Fruit fly (Drosophila melanogaster) whole organism, wandering third instar larva: ENCODE results near the gene Sbf.
A peak's percentile ranks its signal among the peaks of the same experiment; 100 is the strongest.

Experiments
- Abd-B ChIP-seq: fragments of >200 bp; optimal IDR thresholded peaks from 2 replicates; lab custom pipeline; 2017; ENCODE audit warnings: missing biosample characterization, missing genetic modification characterization
- CG32264 ChIP-seq: fragments of 200-800 bp; sonication (Bioruptor generic); optimal IDR thresholded peaks from 2 replicates; lab custom pipeline; 2016; ENCODE audit warnings: missing biosample characterization, missing genetic modification characterization
- CG9705 ChIP-seq: fragments of 200-800 bp; sonication (Bioruptor generic); optimal IDR thresholded peaks from 2 replicates; lab custom pipeline; 2018; ENCODE audit warnings: missing biosample characterization, mild to moderate bottlenecking, missing genetic modification characterization
- Dfd ChIP-seq: fragments of >200 bp; optimal IDR thresholded peaks from 2 replicates; lab custom pipeline; 2017; ENCODE audit warnings: missing biosample characterization, missing genetic modification characterization
- Dif ChIP-seq: fragments of 200-275, 200-300 bp; sonication (Bioruptor generic); optimal IDR thresholded peaks from 2 replicates; lab custom pipeline; 2018; ENCODE audit warnings: missing biosample characterization, missing genetic modification characterization; ENCODE audit not compliant: partially characterized antibody
- GATAd ChIP-seq: sonication (Bioruptor generic); optimal IDR thresholded peaks from 2 replicates; lab custom pipeline; 2016; ENCODE audit warnings: missing biosample characterization, missing genetic modification characterization
- HLH106 ChIP-seq: fragments of 200-800 bp; optimal IDR thresholded peaks from 3 replicates; lab custom pipeline; 2019; ENCODE audit warnings: missing biosample characterization, mild to moderate bottlenecking, missing genetic modification characterization, moderate library complexity
- Hnf4 ChIP-seq: fragments of 200-800 bp; sonication (Bioruptor generic); optimal IDR thresholded peaks from 2 replicates; lab custom pipeline; 2016; ENCODE audit warnings: missing biosample characterization, mild to moderate bottlenecking, missing genetic modification characterization
- Hr83 ChIP-seq: fragments of 200-300 bp; sonication (Bioruptor generic); optimal IDR thresholded peaks from 2 replicates; lab custom pipeline; 2016; ENCODE audit warnings: missing biosample characterization, mild to moderate bottlenecking, missing genetic modification characterization, moderate library complexity; ENCODE audit not compliant: poor library complexity, severe bottlenecking
- Myc ChIP-seq: fragments of >200 bp; optimal IDR thresholded peaks from 2 replicates; lab custom pipeline; 2017
- OdsH ChIP-seq: fragments of 200-800 bp; sonication (Bioruptor generic); optimal IDR thresholded peaks from 2 replicates; lab custom pipeline; 2016; ENCODE audit warnings: missing biosample characterization, mild to moderate bottlenecking, missing genetic modification characterization
- Rel ChIP-seq, 2 experiments: fragments of 200-800 bp; sonication (Bioruptor generic) in 1 of 2; optimal IDR thresholded peaks; 2 replicates in 1 of 2; 3 replicates in 1 of 2; lab custom pipeline; 2016 to 2019; ENCODE audit warnings: mild to moderate bottlenecking in 2 of 2, missing biosample characterization in 2 of 2, missing genetic modification characterization in 2 of 2, moderate library complexity in 1 of 2
- Sp1 ChIP-seq: fragments of 200-800 bp; sonication (Bioruptor generic); optimal IDR thresholded peaks from 3 replicates; lab custom pipeline; 2019; ENCODE audit warnings: missing biosample characterization, mild to moderate bottlenecking, missing genetic modification characterization, moderate library complexity
- Vsx2 ChIP-seq: fragments of 200-300, 225-300 bp; sonication (Bioruptor generic); optimal IDR thresholded peaks from 2 replicates; lab custom pipeline; 2018; ENCODE audit warnings: missing biosample characterization, missing genetic modification characterization; ENCODE audit not compliant: partially characterized antibody
- br ChIP-seq: fragments of 200-800 bp; sonication (Bioruptor generic); optimal IDR thresholded peaks from 2 replicates; lab custom pipeline; 2016; ENCODE audit warnings: missing biosample characterization, missing genetic modification characterization
- dl ChIP-seq, 2 experiments: fragments of 175-275, 200-275 bp in 1 of 2; fragments of 200-275 bp in 1 of 2; sonication (Bioruptor generic); optimal IDR thresholded peaks; lab custom pipeline; 2018; ENCODE audit warnings: mild to moderate bottlenecking in 2 of 2, missing biosample characterization in 2 of 2, missing genetic modification characterization in 2 of 2, moderate library complexity in 2 of 2; ENCODE audit not compliant: partially characterized antibody in 2 of 2, insufficient read depth in 1 of 2
- dmrt93B ChIP-seq: fragments of 200-800 bp; sonication (Bioruptor generic); optimal IDR thresholded peaks from 2 replicates; lab custom pipeline; 2018; ENCODE audit warnings: missing biosample characterization, mild to moderate bottlenecking, missing genetic modification characterization
- ey ChIP-seq: fragments of 200-800 bp; sonication (Bioruptor generic); optimal IDR thresholded peaks from 2 replicates; lab custom pipeline; 2016; ENCODE audit warnings: missing biosample characterization, missing genetic modification characterization
- foxo ChIP-seq, 2 experiments: fragments of 200-800 bp; sonication (Bioruptor generic); optimal IDR thresholded peaks; 2 replicates in 1 of 2; 3 replicates in 1 of 2; lab custom pipeline; 2016 to 2017; ENCODE audit warnings: missing biosample characterization in 2 of 2, missing genetic modification characterization in 2 of 2
- fru ChIP-seq: fragments of 200-800 bp; sonication (Bioruptor generic); optimal IDR thresholded peaks from 3 replicates; lab custom pipeline; 2016; ENCODE audit warnings: missing biosample characterization, mild to moderate bottlenecking, missing genetic modification characterization
- h ChIP-seq: fragments of 200-800 bp; sonication (Bioruptor generic); optimal IDR thresholded peaks from 3 replicates; lab custom pipeline; 2016; ENCODE audit warnings: missing biosample characterization, mild to moderate bottlenecking, missing genetic modification characterization
- lola ChIP-seq: fragments of >200 bp; optimal IDR thresholded peaks from 2 replicates; lab custom pipeline; 2017; ENCODE audit warnings: missing biosample characterization, missing genetic modification characterization
- pan ChIP-seq: fragments of >200 bp; optimal IDR thresholded peaks from 2 replicates; lab custom pipeline; 2017
- psq ChIP-seq: fragments of 200-800 bp; sonication (Bioruptor generic); optimal IDR thresholded peaks from 3 replicates; lab custom pipeline; 2017; ENCODE audit warnings: missing biosample characterization, mild to moderate bottlenecking, missing genetic modification characterization, moderate library complexity
- rgr ChIP-seq: fragments of 200-800 bp; sonication (Bioruptor generic); optimal IDR thresholded peaks from 3 replicates; lab custom pipeline; 2016; ENCODE audit warnings: missing biosample characterization, mild to moderate bottlenecking, missing genetic modification characterization
- sage ChIP-seq: fragments of 200-800 bp; sonication (Bioruptor generic); optimal IDR thresholded peaks from 2 replicates; lab custom pipeline; 2016; ENCODE audit warnings: missing biosample characterization, mild to moderate bottlenecking, missing genetic modification characterization
- sv ChIP-seq: fragments of 200-800 bp; sonication (Bioruptor generic); optimal IDR thresholded peaks from 3 replicates; lab custom pipeline; 2016; ENCODE audit warnings: missing biosample characterization, missing genetic modification characterization
- tai ChIP-seq: sonication (Bioruptor generic); optimal IDR thresholded peaks from 2 replicates; lab custom pipeline; 2016; ENCODE audit warnings: missing biosample characterization, missing genetic modification characterization
- usp ChIP-seq: fragments of >200 bp; optimal IDR thresholded peaks from 2 replicates; lab custom pipeline; 2017; ENCODE audit warnings: missing biosample characterization, missing genetic modification characterization
- woc ChIP-seq: sonication (Bioruptor generic); optimal IDR thresholded peaks from 2 replicates; lab custom pipeline; 2016; ENCODE audit warnings: missing biosample characterization, mild to moderate bottlenecking, missing genetic modification characterization

The Sbf gene

DNA sequence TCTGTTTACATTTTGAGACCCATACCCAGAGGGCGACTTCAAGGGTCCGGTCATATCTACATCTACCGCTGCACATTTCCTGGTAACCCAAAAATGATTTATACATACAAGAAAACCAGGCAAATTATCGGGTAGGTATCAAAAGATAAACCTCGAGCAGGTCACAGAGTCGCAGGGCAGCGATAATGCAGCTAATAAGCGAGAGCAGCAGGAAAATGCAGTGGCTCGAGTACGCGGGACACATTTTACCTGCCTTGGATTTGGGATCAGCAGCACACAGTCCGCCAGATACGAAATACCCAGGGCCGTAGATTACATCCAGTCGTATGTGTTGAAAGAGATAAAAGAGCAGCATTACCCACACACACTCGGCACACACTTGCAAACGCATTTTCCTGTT lies 21.5 kb downstream of the Sbf start:
- no peak for TF ChIP-seq Dfd (GFP tag; lab: Kevin White, UChicago)
- TF ChIP-seq, all 38 proteins: peak for 0

dm6 chr3R:11773999-11774397 lies 22.8 kb downstream of the Sbf start:
- TF ChIP-seq OdsH (peak; percentile 52), rgr (GFP tag; lab: Kevin White, UChicago) (peak; percentile 20), h (peak; percentile 39), pan (lab: Kevin White, UChicago) (no peak), Hnf4 (GFP tag; lab: Kevin White, UChicago) (peak; percentile 5), Hr83 (GFP tag; lab: Kevin White, UChicago) (no peak), sage (GFP tag; lab: Kevin White, UChicago) (no peak), dmrt93B (no peak), Dif (GFP tag; lab: Kevin White, UChicago) (no peak), HLH106 (tag; lab: Kevin White, UChicago) (peak; percentile 59), Sp1 (GFP tag; lab: Kevin White, UChicago) (peak; percentile 70), GATAd (GFP tag; lab: Kevin White, UChicago) (no peak), ey (GFP tag; lab: Kevin White, UChicago) (peak; percentile 42), fru (GFP tag; lab: Kevin White, UChicago) (peak; percentile 55), CG9705 (GFP tag; lab: Kevin White, UChicago) (no peak), Rel (GFP tag; optimal IDR thresholded peaks at IDR 0.05; lab: Kevin White, UChicago) (no peak), Rel (tag; optimal IDR thresholded peaks at IDR 0.05; lab: Kevin White, UChicago) (no peak), Myc (lab: Kevin White, UChicago) (no peak), usp (GFP tag; lab: Kevin White, UChicago) (no peak), foxo (GFP tag; optimal IDR thresholded peaks at IDR 0.05; lab: Kevin White, UChicago) (peak in 1 of 2 experiments; percentile 62), Abd-B (GFP tag; lab: Kevin White, UChicago) (no peak), lola (GFP tag; lab: Kevin White, UChicago) (no peak), CG32264 (GFP tag; lab: Kevin White, UChicago) (no peak), woc (peak; percentile 40)

DNA sequence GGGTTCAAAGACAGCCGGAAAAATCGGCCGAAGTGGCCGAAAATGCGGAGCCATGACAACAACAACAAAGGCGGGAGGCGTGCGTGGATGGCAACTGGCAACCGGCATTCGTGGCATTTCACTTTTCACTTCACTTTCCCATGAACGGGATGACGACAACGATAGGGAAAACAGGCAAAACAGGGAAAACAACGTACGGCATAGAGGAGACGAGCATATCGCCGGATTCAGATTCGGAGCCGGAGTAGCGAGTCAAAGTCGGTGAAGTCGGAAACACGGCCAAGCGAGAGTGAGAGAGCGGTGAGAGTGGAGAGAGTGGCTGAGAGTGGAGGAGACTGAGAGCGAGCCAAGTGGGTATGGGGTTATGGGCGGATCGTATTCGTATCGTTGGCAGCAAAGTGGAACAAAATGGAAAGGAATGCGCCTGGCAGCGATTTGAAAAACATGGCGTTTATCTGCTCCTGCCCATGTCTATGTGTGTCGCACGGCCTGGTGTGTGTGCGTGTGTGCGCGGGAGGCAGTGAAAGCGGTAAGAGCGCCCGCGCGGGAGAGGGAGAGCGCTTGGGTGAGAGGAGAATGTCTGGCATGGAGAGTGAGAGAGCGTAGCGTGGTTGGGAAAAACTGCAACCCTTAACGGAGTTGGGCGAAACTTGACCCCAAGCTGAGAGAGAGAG lies 23.3 kb downstream of the Sbf start:
- TF ChIP-seq Vsx2 = peak; percentile 9
- no peak for TF ChIP-seq sv (GFP tag; lab: Kevin White, UChicago)
- TF ChIP-seq Dfd (GFP tag; lab: Kevin White, UChicago) = no peak
- no peak for TF ChIP-seq rgr (GFP tag; lab: Kevin White, UChicago)
- peak; percentile 37 to 56 for TF ChIP-seq dl (GFP tag; optimal IDR thresholded peaks at IDR 0.05; lab: Kevin White, UChicago; ENCODE audit: insufficient read depth in 1 of 2, partially characterized antibody in 2 of 2)
- TF ChIP-seq Dif (GFP tag; lab: Kevin White, UChicago) = peak; percentile 5
- TF ChIP-seq, all 38 proteins: peak for 3

dm6 chr3R:11772181-11772827 lies 24.4 kb downstream of the Sbf start:
- TF ChIP-seq Sp1 (GFP tag; lab: Kevin White, UChicago) (no peak), Vsx2 (no peak), sv (GFP tag; lab: Kevin White, UChicago) (no peak), Hnf4 (GFP tag; lab: Kevin White, UChicago) (no peak), Myc (lab: Kevin White, UChicago) (no peak), CG32264 (GFP tag; lab: Kevin White, UChicago) (no peak), fru (GFP tag; lab: Kevin White, UChicago) (no peak), br (GFP tag; lab: Kevin White, UChicago) (no peak), psq (no peak), tai (GFP tag; lab: Kevin White, UChicago) (no peak), Dfd (GFP tag; lab: Kevin White, UChicago) (no peak), rgr (GFP tag; lab: Kevin White, UChicago) (no peak), lola (GFP tag; lab: Kevin White, UChicago) (no peak)
